Worm (Caenorhabditis elegans) whole organism, midembryonic: ENCODE results near the gene F46C3.2.

Source experiments
- T22C8.4 ChIP-seq: fragments of 200-800 bp; sonication (Bioruptor generic); IDR thresholded peaks from 2 replicates; pipeline ENCODE4 v1.3.6; 2022; ENCODE audit warnings: missing genetic modification characterization, missing compliant biosample characterization
- cog-1 ChIP-seq: sonication (generic microtip); optimal IDR thresholded peaks from 2 replicates; lab custom pipeline; 2016; ENCODE audit warnings: missing genetic modification characterization, missing compliant biosample characterization
- flt-1 ChIP-seq: fragments of 200-800 bp; sonication (Bioruptor generic); IDR thresholded peaks from 2 replicates; pipeline ENCODE4 v1.3.6; 2022; ENCODE audit warnings: missing genetic modification characterization, missing compliant biosample characterization
- klf-2 ChIP-seq: fragments of 200-800 bp; sonication (Bioruptor generic); conservative IDR thresholded peaks from 2 replicates; pipeline ENCODE4 v1.3.6; 2022; ENCODE audit warnings: missing genetic modification reagents, missing genetic modification characterization, missing compliant biosample characterization
- med-1 ChIP-seq: sonication (generic microtip); optimal IDR thresholded peaks from 2 replicates; lab custom pipeline; 2017; ENCODE audit warnings: missing genetic modification characterization, mild to moderate bottlenecking, missing compliant biosample characterization, antibody characterized with exemption, missing genetic modification reagents; ENCODE audit not compliant: insufficient read depth
- ztf-23 ChIP-seq: fragments of 200-800 bp; sonication (Bioruptor generic); IDR thresholded peaks from 2 replicates; pipeline ENCODE4 v1.3.6; 2022; ENCODE audit warnings: missing genetic modification reagents, missing genetic modification characterization, missing compliant biosample characterization

DNA sequence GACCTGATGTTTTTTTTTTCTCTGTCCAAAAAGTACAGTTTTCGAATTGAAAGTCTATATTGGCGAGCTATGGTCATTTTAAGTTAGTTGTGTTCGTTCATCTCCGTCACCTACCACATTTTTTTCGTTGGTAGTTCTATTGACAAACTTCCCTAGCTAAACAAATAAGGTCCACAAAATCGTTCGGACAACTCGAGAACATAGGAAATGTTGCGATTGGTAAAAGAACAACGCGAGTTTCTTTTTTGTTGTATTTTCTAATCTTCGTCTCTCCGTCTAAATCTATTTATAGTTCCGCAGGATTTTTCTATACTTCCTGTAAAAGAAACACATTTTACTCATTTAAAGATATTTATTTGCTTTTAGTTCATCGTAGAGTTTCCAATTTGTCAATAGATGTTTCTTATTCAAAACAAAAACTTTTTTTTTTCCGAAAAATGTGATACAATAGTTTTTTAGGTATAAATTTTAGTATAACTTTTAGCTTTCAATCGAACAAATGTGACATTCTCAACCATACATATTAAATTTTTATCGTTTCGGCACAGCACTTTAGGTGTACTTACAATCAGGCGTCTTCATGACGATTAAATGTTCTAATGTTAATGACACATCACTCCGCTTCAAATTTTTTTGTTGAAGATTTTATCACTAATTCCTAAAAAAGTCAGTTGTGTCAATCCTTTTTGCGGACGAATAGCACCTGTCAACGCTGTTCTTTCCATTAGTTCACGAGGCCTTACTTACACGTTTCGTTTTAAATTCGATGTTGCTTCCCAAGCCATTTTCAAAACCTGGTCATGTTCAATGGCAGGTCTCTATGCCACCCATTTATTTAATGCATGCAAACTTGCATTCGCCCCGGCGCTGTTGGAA, 48.1 kb upstream of the F46C3.2 start:
- TF ChIP-seq flt-1 (no peak), med-1 (GFP tag; lab: Kevin White, UChicago) (no peak), klf-2 (no peak), ztf-23 (GFP tag; lab: Robert Waterston, UW) (no peak), T22C8.4 (GFP tag; lab: Robert Waterston, UW) (no peak), cog-1 (tag; lab: Kevin White, UChicago) (no peak)
